Worm (Caenorhabditis elegans) whole organism, mixed stage, embryonic: ENCODE measurements around the gene F38A5.8.

Source experiments
- drap-1 ChIP-seq: fragments of 200-800 bp; sonication (Bioruptor generic); optimal IDR thresholded peaks from 3 replicates; lab custom pipeline; 2018; ENCODE audit warnings: mild to moderate bottlenecking, missing genetic modification characterization, missing compliant biosample characterization
- nhr-237 ChIP-seq: fragments of 150-350 bp; optimal IDR thresholded peaks from 2 replicates; lab custom pipeline; 2014; ENCODE audit warnings: missing biosample characterization, missing genetic modification characterization
- nhr-76 ChIP-seq: sonication (generic microtip); optimal IDR thresholded peaks from 2 replicates; lab custom pipeline; 2017; ENCODE audit warnings: missing biosample characterization, missing genetic modification characterization
- unc-62 ChIP-seq: fragments of 150-350 bp; optimal IDR thresholded peaks from 2 replicates; lab custom pipeline; 2014; ENCODE audit warnings: missing biosample characterization, missing genetic modification reagents, missing genetic modification characterization

DNA sequence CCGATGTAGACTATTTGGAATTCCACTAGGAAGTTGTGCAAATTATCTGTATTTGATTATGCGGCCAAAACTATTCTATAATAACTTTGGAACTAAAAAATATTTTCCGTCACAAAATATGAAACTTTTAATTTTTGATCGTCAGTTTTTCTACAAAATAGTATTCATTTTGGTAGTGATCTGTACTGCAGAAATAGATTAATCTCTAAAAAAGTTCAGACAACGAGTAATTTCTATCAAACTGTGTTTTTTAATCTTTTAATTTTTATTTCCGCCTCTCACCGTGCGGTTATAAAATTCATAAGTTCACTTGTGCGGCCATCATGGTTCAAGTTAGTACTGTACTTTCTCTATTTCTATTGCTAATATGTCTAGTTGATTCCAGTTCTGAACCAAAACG, 38.7 kb downstream of the F38A5.8 start, which contains the start of gene C01B10.7:
- TF ChIP-seq nhr-237 (tag; lab: Kevin White, UChicago) (no peak), unc-62 (GFP tag; lab: Kevin White, UChicago) (no peak), drap-1 (GFP tag; lab: Kevin White, UChicago) (no peak), nhr-76 (no peak)
